Fruit fly (Drosophila melanogaster): ENCODE measurements around the gene Ssl2.

Ssl2 gene

DNA sequence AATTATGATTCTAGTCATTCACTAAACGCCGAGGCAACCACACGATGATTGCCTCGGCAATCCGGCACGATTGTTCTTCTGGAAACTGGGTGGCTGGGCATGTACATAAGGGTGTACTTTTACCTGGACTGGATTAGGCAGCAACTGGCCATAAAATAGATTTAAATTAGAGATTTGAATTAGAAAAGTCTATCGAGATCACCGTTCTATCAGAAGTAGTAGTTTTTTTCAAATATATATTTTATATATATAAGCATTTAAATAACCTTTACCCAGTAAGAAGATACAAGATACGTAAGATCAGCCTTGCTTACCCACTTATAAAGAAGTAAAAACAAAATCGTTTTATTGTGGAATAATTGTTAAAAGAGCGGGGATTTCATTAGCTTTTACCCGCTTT, 21.6 kb upstream of the Ssl2 start, which contains the start of gene CG11843:
Gene CG11843, plus strand, starts transcription at position 301 of the 400 bp plus-strand sequence.
- TF ChIP-seq EcR (GFP tag; optimal IDR thresholded peaks at IDR 0.05) (no peak), D1 (tag; optimal IDR thresholded peaks at IDR 0.05) (no peak), CG4496 (GFP tag; IDR thresholded peaks at IDR 0.05) (no peak), CG34367 (tag; optimal IDR thresholded peaks at IDR 0.05) (no peak), Pif1B (GFP tag; optimal IDR thresholded peaks at IDR 0.05) (no peak), rn (GFP tag; IDR thresholded peaks at IDR 0.05) (no peak), CG13204 (GFP tag; optimal IDR thresholded peaks at IDR 0.05) (no peak), CG15710 (tag; optimal IDR thresholded peaks at IDR 0.05) (no peak), CG17806 (tag; optimal IDR thresholded peaks at IDR 0.05) (no peak), Snoo (tag; optimal IDR thresholded peaks at IDR 0.05) (no peak), gl (tag; optimal IDR thresholded peaks at IDR 0.05) (no peak)

DNA sequence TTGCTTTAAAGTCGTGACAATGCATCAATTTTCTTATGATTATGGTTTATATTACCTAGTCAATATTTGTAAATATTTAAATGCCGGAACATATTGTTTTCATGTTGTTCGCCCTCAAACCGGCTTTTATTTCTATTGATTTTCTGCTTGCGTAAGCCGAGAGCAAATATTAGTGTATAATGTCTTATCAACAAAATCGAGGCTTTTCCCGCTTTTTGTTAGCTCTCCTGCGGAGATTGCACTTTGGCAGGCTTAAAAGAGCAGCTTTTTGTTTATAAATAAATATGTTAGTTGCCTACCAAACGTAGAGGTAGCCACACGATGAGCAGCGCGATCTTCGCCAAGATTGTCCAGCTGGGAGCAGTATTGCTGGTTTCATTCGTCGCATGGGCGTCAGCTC, 19.9 kb upstream of the Ssl2 start, which contains the start of gene CG11842:
Gene CG11842, plus strand, starts transcription at position 301 of the 400 bp plus-strand sequence.
- no peak for TF ChIP-seq CG32121 (GFP tag; IDR thresholded peaks at IDR 0.05)
- TF ChIP-seq CG14655 (GFP tag; optimal IDR thresholded peaks at IDR 0.05), result no peak
- TF ChIP-seq CG17806 (tag; optimal IDR thresholded peaks at IDR 0.05), result no peak
- no peak for TF ChIP-seq CG4496 (GFP tag; IDR thresholded peaks at IDR 0.05)
- TF ChIP-seq CG8301 (tag; optimal IDR thresholded peaks at IDR 0.05), result no peak
- no peak for TF ChIP-seq CG9948 (tag; optimal IDR thresholded peaks at IDR 0.05)
- no peak for TF ChIP-seq D1 (tag; optimal IDR thresholded peaks at IDR 0.05)
- no peak for TF ChIP-seq Pif1B (GFP tag; optimal IDR thresholded peaks at IDR 0.05)
- TF ChIP-seq CG13204 (GFP tag; optimal IDR thresholded peaks at IDR 0.05), result no peak
- no peak for TF ChIP-seq Ets98B (GFP tag; IDR thresholded peaks at IDR 0.05)
- no peak for TF ChIP-seq CG12605 (GFP tag; IDR thresholded peaks at IDR 0.05)
- no peak for TF ChIP-seq CG8159 (tag; optimal IDR thresholded peaks at IDR 0.05)
- no peak for TF ChIP-seq Pif1A (GFP tag; optimal IDR thresholded peaks at IDR 0.05)

DNA sequence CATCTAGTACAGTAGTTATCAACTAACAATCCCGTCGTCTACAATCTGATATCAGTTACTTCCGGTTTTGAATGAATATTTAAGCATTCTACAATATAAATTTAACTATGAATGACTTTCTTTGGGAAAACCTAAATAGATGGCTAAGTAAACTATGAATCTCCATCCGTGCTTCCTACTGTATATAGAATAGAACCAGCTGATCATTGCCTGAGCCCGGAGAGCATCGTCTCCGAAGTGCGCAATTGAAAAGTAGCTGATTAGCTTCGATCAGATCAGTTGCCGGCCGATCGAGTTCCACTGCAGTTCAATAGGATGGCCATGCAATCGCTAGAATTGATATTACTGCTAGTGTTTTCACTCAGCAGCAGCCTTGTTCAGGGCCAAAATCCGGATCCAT, 18.3 kb upstream of the Ssl2 start, which contains the start of gene CG11841:
Gene CG11841, plus strand, starts transcription at position 301 of the 400 bp plus-strand sequence.
- TF ChIP-seq CG32121 (GFP tag; IDR thresholded peaks at IDR 0.05) (no peak), CG4496 (GFP tag; IDR thresholded peaks at IDR 0.05) (no peak), D1 (tag; optimal IDR thresholded peaks at IDR 0.05) (no peak), CG17806 (tag; optimal IDR thresholded peaks at IDR 0.05) (no peak), CG10348 (GFP tag; IDR thresholded peaks at IDR 0.05) (no peak)

DNA sequence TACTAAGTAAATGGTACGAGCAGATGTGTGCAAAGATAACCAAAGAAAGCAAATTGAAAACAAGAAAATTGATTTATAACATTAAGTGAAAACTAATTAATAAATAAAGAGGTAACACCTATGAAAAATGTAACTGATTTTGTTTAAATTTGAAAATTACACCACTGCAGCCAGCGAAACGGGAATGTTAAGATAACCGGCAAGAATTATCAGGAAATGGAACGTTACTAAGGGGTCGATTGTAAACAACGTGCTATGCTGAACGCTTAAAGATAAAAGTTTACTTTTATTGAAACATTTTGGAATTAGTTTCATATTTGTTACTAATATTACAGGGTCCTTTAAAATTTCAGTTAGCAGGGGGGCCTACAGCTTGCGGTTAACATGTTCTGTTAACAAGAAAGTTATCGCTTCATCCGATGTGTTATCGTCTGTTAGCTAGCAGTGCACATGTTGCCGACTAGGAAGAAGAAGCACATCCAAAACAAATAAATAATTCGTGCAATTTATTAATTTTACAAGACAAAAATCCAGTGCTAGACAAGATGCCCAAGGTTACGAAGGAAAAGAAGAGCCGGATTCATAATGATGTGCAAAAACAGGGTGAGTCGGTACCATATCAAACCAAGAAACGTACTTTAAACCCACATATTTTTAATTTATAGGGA, 16.7 kb upstream of the Ssl2 start, which contains the start of gene CG11837:
Gene CG11837, plus strand, starts transcription at position 439 of the 668 bp plus-strand sequence.
- TF ChIP-seq CG8159 (tag; optimal IDR thresholded peaks at IDR 0.05), result no peak

DNA sequence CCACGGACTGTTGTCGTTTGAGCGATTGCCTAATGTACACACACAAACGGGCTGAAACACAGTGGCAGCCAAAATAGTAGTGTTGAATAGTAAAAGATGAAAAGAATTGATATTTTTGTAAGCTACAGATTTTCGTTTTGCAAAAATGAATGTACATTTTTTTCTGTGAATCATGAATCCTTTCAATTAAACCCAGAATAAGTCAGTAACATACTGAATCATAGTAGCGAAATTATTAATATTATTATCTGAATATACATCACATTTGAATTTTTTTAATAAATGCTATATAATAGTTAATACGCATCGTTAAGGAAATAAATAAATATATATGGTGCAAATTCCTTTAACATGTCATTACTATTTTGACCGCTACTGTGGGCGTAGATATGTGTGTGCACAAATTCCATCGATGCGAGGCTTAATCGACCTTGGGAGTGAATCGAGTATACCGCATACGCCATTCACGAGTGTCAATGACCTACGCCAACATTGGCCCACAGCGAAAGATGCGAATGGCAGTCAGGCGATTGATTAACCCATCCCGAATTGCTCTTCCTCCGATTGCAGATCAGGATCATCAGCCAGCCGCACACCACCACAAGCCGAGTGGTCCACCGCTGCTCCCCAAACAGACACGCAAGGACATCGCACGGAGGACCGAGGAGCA, 8.2 kb upstream of the Ssl2 start:
- TF ChIP-seq Pif1A (GFP tag; optimal IDR thresholded peaks at IDR 0.05), result no peak
- TF ChIP-seq CG12605 (GFP tag; IDR thresholded peaks at IDR 0.05), result peak; percentile 47; the same call in 1 of the 2 replicates
- TF ChIP-seq Ets98B (GFP tag; IDR thresholded peaks at IDR 0.05), result peak; percentile 44
- peak; percentile 70 for TF ChIP-seq EcR (GFP tag; optimal IDR thresholded peaks at IDR 0.05)
- peak; percentile 44 for TF ChIP-seq CG17806 (tag; optimal IDR thresholded peaks at IDR 0.05)
- TF ChIP-seq CG32121 (GFP tag; IDR thresholded peaks at IDR 0.05), result peak; percentile 44; the same call in 1 of the 2 replicates
- no peak; the same call in 2 of the 3 replicates for TF ChIP-seq CG4496 (GFP tag; IDR thresholded peaks at IDR 0.05)
- TF ChIP-seq rn (GFP tag; IDR thresholded peaks at IDR 0.05), result no peak
- no peak for TF ChIP-seq CG8301 (tag; optimal IDR thresholded peaks at IDR 0.05)
- TF ChIP-seq CG34367 (tag; optimal IDR thresholded peaks at IDR 0.05), result no peak
- TF ChIP-seq CG14655 (GFP tag; optimal IDR thresholded peaks at IDR 0.05), result no peak
- 0 out of 3 replicates have a peak, but pooled peaks have one; percentile 37 for TF ChIP-seq fd96Ca (GFP tag; IDR thresholded peaks at IDR 0.05)
- TF ChIP-seq CG15710 (tag; optimal IDR thresholded peaks at IDR 0.05), result peak; percentile 57
- TF ChIP-seq gl (tag; optimal IDR thresholded peaks at IDR 0.05), result no peak
- TF ChIP-seq CG9948 (tag; optimal IDR thresholded peaks at IDR 0.05), result no peak
- TF ChIP-seq Pif1B (GFP tag; optimal IDR thresholded peaks at IDR 0.05), result no peak
- no peak for TF ChIP-seq CG8159 (tag; optimal IDR thresholded peaks at IDR 0.05)
- TF ChIP-seq CG13204 (GFP tag; optimal IDR thresholded peaks at IDR 0.05), result no peak
- no peak for TF ChIP-seq CG10348 (GFP tag; IDR thresholded peaks at IDR 0.05)
- no peak for TF ChIP-seq Snoo (tag; optimal IDR thresholded peaks at IDR 0.05)
- TF ChIP-seq D1 (tag; optimal IDR thresholded peaks at IDR 0.05), result no peak

DNA sequence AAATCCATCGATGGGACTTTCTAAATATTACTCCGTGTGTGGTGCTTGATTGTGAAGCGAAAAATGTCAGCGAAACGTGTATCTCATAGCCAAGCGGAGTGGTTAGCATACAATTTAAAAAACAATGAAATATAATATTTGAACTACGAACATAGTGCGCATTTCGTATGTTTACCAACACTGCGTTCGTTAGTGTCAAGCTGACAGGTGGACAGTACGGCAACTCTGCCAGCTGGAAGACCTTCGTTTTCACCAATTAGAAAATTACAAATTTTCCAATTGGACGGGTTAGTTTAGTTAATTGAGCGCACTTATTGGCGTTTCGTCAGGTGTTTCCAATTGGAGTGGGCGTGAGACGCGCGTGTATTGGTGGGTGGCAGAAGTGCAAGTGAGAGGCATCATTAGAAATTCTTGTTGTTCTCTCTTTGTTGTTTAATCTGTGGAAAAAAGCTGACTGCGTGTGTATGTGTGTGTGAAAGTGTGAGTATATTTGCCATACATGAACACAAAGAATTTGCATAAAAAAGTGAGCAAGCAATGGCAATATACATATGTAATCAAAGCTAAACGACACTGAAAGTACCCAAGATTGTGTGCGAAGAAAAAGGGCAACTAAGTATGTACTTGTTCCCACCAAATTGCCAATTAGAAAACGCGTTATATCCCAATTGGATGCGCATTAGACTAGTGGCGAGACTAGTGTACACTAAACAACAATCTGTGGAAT, 7.4 kb upstream of the Ssl2 start:
- TF ChIP-seq CG15710 (tag; optimal IDR thresholded peaks at IDR 0.05) (no peak), CG10348 (GFP tag; IDR thresholded peaks at IDR 0.05) (no peak), CG14655 (GFP tag; optimal IDR thresholded peaks at IDR 0.05) (no peak), fd96Ca (GFP tag; IDR thresholded peaks at IDR 0.05) (peak; percentile 12; the same call in 1 of the 3 replicates), CG12605 (GFP tag; IDR thresholded peaks at IDR 0.05) (no peak), Pif1B (GFP tag; optimal IDR thresholded peaks at IDR 0.05) (peak; percentile 19), CG4496 (GFP tag; IDR thresholded peaks at IDR 0.05) (peak; percentile 59; the same call in 2 of the 3 replicates), CG32121 (GFP tag; IDR thresholded peaks at IDR 0.05) (peak; percentile 53; the same call in 1 of the 2 replicates), D1 (tag; optimal IDR thresholded peaks at IDR 0.05) (no peak), rn (GFP tag; IDR thresholded peaks at IDR 0.05) (no peak), gl (tag; optimal IDR thresholded peaks at IDR 0.05) (no peak), CG13204 (GFP tag; optimal IDR thresholded peaks at IDR 0.05) (no peak), Ets98B (GFP tag; IDR thresholded peaks at IDR 0.05) (peak; percentile 37; the same call in 1 of the 2 replicates), Snoo (tag; optimal IDR thresholded peaks at IDR 0.05) (peak; percentile 25), Pif1A (GFP tag; optimal IDR thresholded peaks at IDR 0.05) (peak; percentile 55), EcR (GFP tag; optimal IDR thresholded peaks at IDR 0.05) (no peak), CG8159 (tag; optimal IDR thresholded peaks at IDR 0.05) (no peak)
